Fruit fly (Drosophila melanogaster) whole organism, embryonic: ENCODE data around the gene Bruce.

Experiments used
- Atf3 ChIP-seq: fragments of 200-800 bp; sonication (Bioruptor generic); optimal IDR thresholded peaks from 3 replicates; lab custom pipeline; 2016; ENCODE audit warnings: missing biosample characterization, missing genetic modification characterization
- BEAF-32 ChIP-seq: fragments of 200-800 bp; sonication (Bioruptor generic); optimal IDR thresholded peaks from 3 replicates; lab custom pipeline; 2017; ENCODE audit warnings: missing biosample characterization, missing genetic modification characterization, mild to moderate bottlenecking, moderate library complexity, missing genetic modification reagents
- CG10267 ChIP-seq: fragments of 200-800 bp; sonication (Bioruptor generic); optimal IDR thresholded peaks from 2 replicates; lab custom pipeline; 2018; ENCODE audit warnings: missing biosample characterization, mild to moderate bottlenecking, missing genetic modification characterization, moderate library complexity
- CG10321 ChIP-seq: fragments of 200-800 bp; sonication (Bioruptor generic); IDR thresholded peaks from 2 replicates; pipeline ENCODE4 v1.3.6; 2022; ENCODE audit warnings: missing biosample characterization, missing genetic modification characterization
- CG10366 ChIP-seq: fragments of 200-800 bp; sonication (Bioruptor generic); IDR thresholded peaks from 2 replicates; pipeline ENCODE4 v1.3.6; 2022; ENCODE audit warnings: missing biosample characterization, missing genetic modification characterization
- CG10979 ChIP-seq: fragments of 200-800 bp; sonication (Bioruptor generic); optimal IDR thresholded peaks from 2 replicates; lab custom pipeline; 2018; ENCODE audit warnings: missing biosample characterization, mild to moderate bottlenecking, missing genetic modification characterization, moderate library complexity
- CG12299 ChIP-seq: fragments of 200-800 bp; sonication (Bioruptor generic); optimal IDR thresholded peaks from 2 replicates; lab custom pipeline; 2018; ENCODE audit warnings: missing biosample characterization, mild to moderate bottlenecking, missing genetic modification characterization
- CG12659 ChIP-seq: fragments of 200-800 bp; sonication (Bioruptor generic); optimal IDR thresholded peaks from 3 replicates; lab custom pipeline; 2017; ENCODE audit warnings: mild to moderate bottlenecking, missing biosample characterization, missing genetic modification reagents, missing genetic modification characterization
- CG13296 ChIP-seq: fragments of 200-800 bp; sonication (Bioruptor generic); optimal IDR thresholded peaks from 3 replicates; lab custom pipeline; 2018; ENCODE audit warnings: missing biosample characterization, mild to moderate bottlenecking, missing genetic modification characterization
- CG13775 ChIP-seq: fragments of 200-800 bp; sonication (Bioruptor generic); optimal IDR thresholded peaks from 3 replicates; lab custom pipeline; 2017; ENCODE audit warnings: missing biosample characterization, mild to moderate bottlenecking, missing genetic modification characterization
- CG16815 ChIP-seq: fragments of 200-800 bp; sonication (Bioruptor generic); optimal IDR thresholded peaks from 3 replicates; lab custom pipeline; 2017; ENCODE audit warnings: missing biosample characterization, mild to moderate bottlenecking, missing genetic modification characterization
- CG17385 ChIP-seq: fragments of 200-800 bp; sonication (Bioruptor generic); optimal IDR thresholded peaks from 3 replicates; lab custom pipeline; 2018; ENCODE audit warnings: missing biosample characterization, mild to moderate bottlenecking, missing genetic modification characterization
- CG17568 ChIP-seq: fragments of 200-800 bp; sonication (Bioruptor generic); optimal IDR thresholded peaks from 2 replicates; lab custom pipeline; 2018; ENCODE audit warnings: missing biosample characterization, mild to moderate bottlenecking, missing genetic modification characterization, moderate library complexity
- CG18262 ChIP-seq: fragments of 200-800 bp; optimal IDR thresholded peaks from 3 replicates; lab custom pipeline; 2019; ENCODE audit warnings: missing biosample characterization, mild to moderate bottlenecking, missing genetic modification characterization, moderate library complexity
- CG3407 ChIP-seq: fragments of 200-800 bp; sonication (Bioruptor generic); optimal IDR thresholded peaks from 2 replicates; lab custom pipeline; 2018; ENCODE audit warnings: missing biosample characterization, mild to moderate bottlenecking, missing genetic modification characterization
- CG34224 ChIP-seq: fragments of 200-800 bp; sonication (Bioruptor generic); IDR thresholded peaks from 3 replicates; pipeline ENCODE4 v1.3.6; 2022; ENCODE audit warnings: missing biosample characterization, missing genetic modification characterization; ENCODE audit not compliant: partially characterized antibody
- CG7357 ChIP-seq: fragments of 200-800 bp; sonication (Bioruptor generic); IDR thresholded peaks from 3 replicates; pipeline ENCODE4 v1.3.6; 2022; ENCODE audit warnings: missing biosample characterization, missing genetic modification characterization
- CG7372 ChIP-seq: fragments of 200-800 bp; sonication (Bioruptor generic); IDR thresholded peaks from 2 replicates; pipeline ENCODE4 v1.3.6; 2022; ENCODE audit warnings: missing biosample characterization, missing genetic modification characterization
- CG7839 ChIP-seq: fragments of 200-800 bp; sonication (Bioruptor generic); optimal IDR thresholded peaks from 3 replicates; lab custom pipeline; 2018; ENCODE audit warnings: missing biosample characterization, mild to moderate bottlenecking, missing genetic modification characterization, moderate library complexity
- CG9215 ChIP-seq: fragments of 200-800 bp; sonication (Bioruptor generic); IDR thresholded peaks from 2 replicates; pipeline ENCODE4 v1.3.6; 2022; ENCODE audit warnings: missing biosample characterization, missing genetic modification characterization
- CG9437 ChIP-seq: fragments of 200-800 bp; sonication (Bioruptor generic); optimal IDR thresholded peaks from 2 replicates; lab custom pipeline; 2018; ENCODE audit warnings: missing biosample characterization, mild to moderate bottlenecking, missing genetic modification characterization
- CTCF ChIP-seq: fragments of 200-800 bp; sonication (Bioruptor generic); optimal IDR thresholded peaks from 2 replicates; lab custom pipeline; 2017; ENCODE audit warnings: missing biosample characterization, mild to moderate bottlenecking, missing genetic modification characterization, moderate library complexity
- D19A ChIP-seq: fragments of 200-800 bp; optimal IDR thresholded peaks from 3 replicates; lab custom pipeline; 2019; ENCODE audit warnings: missing biosample characterization, mild to moderate bottlenecking, missing genetic modification characterization, moderate library complexity
- Dbx ChIP-seq: fragments of 200-800 bp; sonication (Bioruptor generic); IDR thresholded peaks from 3 replicates; pipeline ENCODE4 v1.3.6; 2022; ENCODE audit warnings: missing biosample characterization, missing genetic modification characterization
- Dref ChIP-seq: fragments of 200-800 bp; sonication (Bioruptor generic); IDR thresholded peaks from 2 replicates; pipeline ENCODE4 v1.3.6; 2022; ENCODE audit warnings: missing biosample characterization, missing genetic modification characterization
- Eip74EF ChIP-seq, 2 experiments: fragments of 200-800 bp in 1 of 2; fragments of >200 bp in 1 of 2; sonication (Bioruptor generic) in 1 of 2; optimal IDR thresholded peaks; 2 replicates each; lab custom pipeline; 2017 to 2019; ENCODE audit warnings: missing biosample characterization in 2 of 2, missing genetic modification characterization in 2 of 2, mild to moderate bottlenecking in 1 of 2, moderate library complexity in 1 of 2
- H15 ChIP-seq: fragments of 200-800 bp; sonication (Bioruptor generic); IDR thresholded peaks from 3 replicates; pipeline ENCODE4 v1.3.6; 2022; ENCODE audit warnings: missing biosample characterization, missing genetic modification characterization
- HmgD ChIP-seq: fragments of 200-800 bp; sonication (Bioruptor generic); optimal IDR thresholded peaks from 3 replicates; lab custom pipeline; 2016; ENCODE audit warnings: missing biosample characterization, missing genetic modification characterization
- Hr39 ChIP-seq: fragments of >200 bp; optimal IDR thresholded peaks from 2 replicates; lab custom pipeline; 2017
- Kr ChIP-seq: fragments of 200-800 bp; sonication (Bioruptor generic); optimal IDR thresholded peaks from 2 replicates; lab custom pipeline; 2017; ENCODE audit warnings: missing biosample characterization, mild to moderate bottlenecking, missing genetic modification characterization
- Optix ChIP-seq: fragments of 200-800 bp; sonication (Bioruptor generic); IDR thresholded peaks from 3 replicates; pipeline ENCODE4 v1.3.6; 2022; ENCODE audit warnings: missing biosample characterization, missing genetic modification characterization
- Spps ChIP-seq: fragments of 200-800 bp; sonication (Bioruptor generic); optimal IDR thresholded peaks from 2 replicates; lab custom pipeline; 2018; ENCODE audit warnings: missing biosample characterization, mild to moderate bottlenecking, missing genetic modification characterization
- Ssrp ChIP-seq: fragments of 200-800 bp; sonication (Bioruptor generic); optimal IDR thresholded peaks from 2 replicates; lab custom pipeline; 2018; ENCODE audit warnings: missing biosample characterization, mild to moderate bottlenecking, missing genetic modification characterization, moderate library complexity
- Trl ChIP-seq, 3 experiments: fragments of >200 bp in 2 of 3; fragments of 200-800 bp in 1 of 3; sonication (Bioruptor generic) in 1 of 3; optimal IDR thresholded peaks; 2 replicates in 1 of 3; 3 replicates in 2 of 3; lab custom pipeline; 2016 to 2017; ENCODE audit warnings: missing biosample characterization in 1 of 3, missing genetic modification characterization in 1 of 3
- amos ChIP-seq: fragments of 200-800 bp; sonication (Bioruptor generic); IDR thresholded peaks from 2 replicates; pipeline ENCODE4 v1.3.6; 2022; ENCODE audit warnings: missing biosample characterization, missing genetic modification characterization; ENCODE audit not compliant: partially characterized antibody
- ap ChIP-seq: fragments of 200-800 bp; sonication (Bioruptor generic); IDR thresholded peaks from 2 replicates; pipeline ENCODE4 v1.3.6; 2022; ENCODE audit warnings: missing biosample characterization, missing genetic modification characterization
- crol ChIP-seq: fragments of 200-800 bp; sonication (Bioruptor generic); IDR thresholded peaks from 2 replicates; pipeline ENCODE4 v1.3.6; 2022; ENCODE audit warnings: missing biosample characterization, missing genetic modification characterization
- da ChIP-seq: fragments of 200-800 bp; sonication (Bioruptor generic); optimal IDR thresholded peaks from 2 replicates; lab custom pipeline; 2016; ENCODE audit warnings: missing biosample characterization, missing genetic modification characterization
- dimm ChIP-seq: fragments of 200-800 bp; sonication (Bioruptor generic); IDR thresholded peaks from 2 replicates; pipeline ENCODE4 v1.3.6; 2022; ENCODE audit warnings: missing biosample characterization, missing genetic modification characterization
- dmrt11E ChIP-seq: fragments of 200-800 bp; sonication (Bioruptor generic); optimal IDR thresholded peaks from 3 replicates; lab custom pipeline; 2018; ENCODE audit warnings: missing biosample characterization, mild to moderate bottlenecking, missing genetic modification characterization, moderate library complexity
- en ChIP-seq: fragments of 200-800 bp; sonication (Bioruptor generic); optimal IDR thresholded peaks from 2 replicates; lab custom pipeline; 2016; ENCODE audit warnings: missing biosample characterization, missing genetic modification characterization
- fd3F ChIP-seq: fragments of 200-800 bp; sonication (Bioruptor generic); optimal IDR thresholded peaks from 2 replicates; lab custom pipeline; 2018; ENCODE audit warnings: missing biosample characterization, mild to moderate bottlenecking, missing genetic modification characterization, moderate library complexity
- gsb ChIP-seq: fragments of 200-800 bp; sonication (Bioruptor generic); IDR thresholded peaks from 2 replicates; pipeline ENCODE4 v1.3.6; 2022; ENCODE audit warnings: missing biosample characterization, missing genetic modification characterization
- ken ChIP-seq: fragments of 200-800 bp; sonication (Bioruptor generic); IDR thresholded peaks from 3 replicates; pipeline ENCODE4 v1.3.6; 2022; ENCODE audit warnings: missing biosample characterization, missing genetic modification characterization
- nom ChIP-seq: fragments of 200-800 bp; sonication (Bioruptor generic); optimal IDR thresholded peaks from 2 replicates; lab custom pipeline; 2017; ENCODE audit warnings: missing biosample characterization, missing genetic modification characterization, mild to moderate bottlenecking, moderate library complexity, missing genetic modification reagents
- otp ChIP-seq: fragments of 200-800 bp; sonication (Bioruptor generic); IDR thresholded peaks from 3 replicates; pipeline ENCODE4, ENCODE4 v1.3.6; 2022; ENCODE audit warnings: missing biosample characterization, missing genetic modification characterization
- pb ChIP-seq: fragments of 200-800 bp; sonication (Bioruptor generic); optimal IDR thresholded peaks from 3 replicates; lab custom pipeline; 2016; ENCODE audit warnings: missing biosample characterization, missing genetic modification characterization
- pfk ChIP-seq: fragments of 200-800 bp; sonication (Bioruptor generic); optimal IDR thresholded peaks from 2 replicates; lab custom pipeline; 2018; ENCODE audit warnings: missing biosample characterization, mild to moderate bottlenecking, missing genetic modification characterization, moderate library complexity
- pnt ChIP-seq: fragments of 200-800 bp; sonication (Bioruptor generic); optimal IDR thresholded peaks from 3 replicates; lab custom pipeline; 2016; ENCODE audit warnings: missing biosample characterization, missing genetic modification characterization
- sqz ChIP-seq: fragments of 200-800 bp; sonication (Bioruptor generic); optimal IDR thresholded peaks from 3 replicates; lab custom pipeline; 2018; ENCODE audit warnings: missing biosample characterization, mild to moderate bottlenecking, missing genetic modification characterization
- toy ChIP-seq: fragments of 200-800 bp; sonication (Bioruptor generic); IDR thresholded peaks from 2 replicates; pipeline ENCODE4 v1.3.6; 2022; ENCODE audit warnings: missing biosample characterization, missing genetic modification characterization
- twi ChIP-seq: fragments of 200-800 bp; optimal IDR thresholded peaks from 2 replicates; lab custom pipeline; 2019; ENCODE audit warnings: missing biosample characterization, mild to moderate bottlenecking, missing genetic modification characterization, moderate library complexity

Gene Bruce

dm6 chr3R:10274829-10275228 is 56.3 kb downstream of the Bruce start (continued):
- TF ChIP-seq toy (GFP tag; lab: Robert Waterston, UW) (no peak), CG34224 (GFP tag; lab: Robert Waterston, UW) (no peak), Atf3 (GFP tag; lab: Kevin White, UChicago) (no peak), D19A (tag; lab: Kevin White, UChicago) (no peak), otp (GFP tag; lab: Robert Waterston, UW) (no peak), CG10366 (GFP tag; lab: Robert Waterston, UW) (no peak), Dbx (GFP tag; lab: Robert Waterston, UW) (no peak), CG3407 (GFP tag; lab: Kevin White, UChicago) (no peak), CG7357 (GFP tag; lab: Robert Waterston, UW) (0 out of 3 replicates have a peak, but pooled peaks have one; percentile 5), CG13296 (GFP tag; lab: Kevin White, UChicago) (no peak), CG18262 (tag; lab: Kevin White, UChicago) (no peak), Trl (optimal IDR thresholded peaks at IDR 0.05; lab: Kevin White, UChicago) (no peak), Trl (GFP tag; optimal IDR thresholded peaks at IDR 0.05; lab: Kevin White, UChicago) (no peak), gsb (GFP tag; lab: Robert Waterston, UW) (no peak), CG16815 (no peak), en (no peak), ap (GFP tag; lab: Robert Waterston, UW) (no peak), HmgD (GFP tag; lab: Kevin White, UChicago) (no peak), CG9215 (GFP tag; lab: Robert Waterston, UW) (no peak), Optix (no peak), twi (no peak), CG7372 (GFP tag; lab: Robert Waterston, UW) (no peak), Dref (GFP tag; lab: Robert Waterston, UW) (no peak), fd3F (peak; percentile 9), da (GFP tag; lab: Kevin White, UChicago) (no peak), CG12299 (tag; lab: Kevin White, UChicago) (no peak), Spps (tag; lab: Kevin White, UChicago) (no peak), CG10321 (GFP tag; lab: Robert Waterston, UW) (no peak), CG13775 (GFP tag; lab: Kevin White, UChicago) (no peak), CG10267 (tag; lab: Kevin White, UChicago) (no peak), dmrt11E (no peak), pnt (GFP tag; lab: Kevin White, UChicago) (no peak), CG17385 (GFP tag; lab: Kevin White, UChicago) (peak; percentile 29), Hr39 (lab: Kevin White, UChicago) (no peak), pb (GFP tag; lab: Kevin White, UChicago) (no peak), nom (GFP tag; lab: Kevin White, UChicago) (no peak), pfk (GFP tag; lab: Kevin White, UChicago) (no peak), dimm (GFP tag; lab: Robert Waterston, UW) (no peak), CG17568 (no peak), Eip74EF (GFP tag; optimal IDR thresholded peaks at IDR 0.05; lab: Kevin White, UChicago) (peak in 1 of 2 experiments; percentile 15), CG7839 (tag; lab: Kevin White, UChicago) (peak; percentile 27), amos (GFP tag; lab: Robert Waterston, UW) (no peak), BEAF-32 (GFP tag; lab: Kevin White, UChicago) (no peak), ken (no peak), Kr (GFP tag; lab: Kevin White, UChicago) (no peak), CG12659 (GFP tag; lab: Kevin White, UChicago) (peak; percentile 12), sqz (GFP tag; lab: Kevin White, UChicago) (no peak), H15 (no peak), crol (GFP tag; lab: Robert Waterston, UW) (no peak), CG9437 (GFP tag; lab: Kevin White, UChicago) (no peak), CG10979 (tag; lab: Kevin White, UChicago) (no peak), CTCF (GFP tag; lab: Kevin White, UChicago) (no peak), Ssrp (peak; percentile 41)
